Worm (Caenorhabditis elegans) whole organism, young adult: ENCODE data around the gene aly-3.
A peak's percentile ranks its signal among the peaks of the same experiment; 100 is the strongest.

Source experiments
- B0261.1 ChIP-seq: sonication (generic microtip); optimal IDR thresholded peaks from 2 replicates; lab custom pipeline; 2016; ENCODE audit warnings: mild to moderate bottlenecking, missing genetic modification characterization, moderate library complexity, missing compliant biosample characterization
- F57C9.4 ChIP-seq: sonication (generic microtip); optimal IDR thresholded peaks from 2 replicates; lab custom pipeline; 2017; ENCODE audit warnings: mild to moderate bottlenecking, missing genetic modification characterization, missing compliant biosample characterization
- ama-1 ChIP-seq, 3 experiments: fragments of 150-350 bp in 1 of 3; sonication (generic microtip) in 2 of 3; optimal IDR thresholded peaks; 2 replicates each; lab custom pipeline; 2014 to 2018; ENCODE audit warnings: missing biosample characterization in 2 of 3, missing genetic modification characterization in 2 of 3, missing genetic modification reagents in 2 of 3
- atf-7 ChIP-seq: sonication (generic microtip); optimal IDR thresholded peaks from 2 replicates; lab custom pipeline; 2017; ENCODE audit warnings: mild to moderate bottlenecking, missing genetic modification characterization, missing compliant biosample characterization
- ceh-58 ChIP-seq: fragments of 200-800 bp; sonication (Bioruptor generic); IDR thresholded peaks from 2 replicates; pipeline ENCODE4 v1.3.6; 2022; ENCODE audit warnings: missing genetic modification characterization, missing compliant biosample characterization
- madf-3 ChIP-seq: fragments of 200-800 bp; sonication (Bioruptor generic); IDR thresholded peaks from 2 replicates; pipeline ENCODE4 v1.3.6; 2022; ENCODE audit warnings: missing genetic modification reagents, missing genetic modification characterization, missing compliant biosample characterization
- mcd-1 ChIP-seq: fragments of 200-800 bp; sonication (Bioruptor generic); IDR thresholded peaks from 2 replicates; pipeline ENCODE4 v1.3.6; 2022; ENCODE audit warnings: missing genetic modification reagents, missing genetic modification characterization, missing compliant biosample characterization
- snpc-4 ChIP-seq, 5 experiments: fragments of 150-350 bp in 1 of 5; sonication (generic microtip) in 4 of 5; optimal IDR thresholded peaks; 2 replicates each; lab custom pipeline; 2014 to 2018; ENCODE audit warnings: missing genetic modification characterization in 5 of 5, missing biosample characterization in 3 of 5, antibody characterized with exemption in 2 of 5, mild to moderate bottlenecking in 2 of 5, missing compliant biosample characterization in 2 of 5, missing genotype in 2 of 5, moderate library complexity in 2 of 5, missing genetic modification reagents in 1 of 5
- unc-62 ChIP-seq: fragments of 150-350 bp; optimal IDR thresholded peaks from 2 replicates; lab custom pipeline; 2014; ENCODE audit warnings: missing biosample characterization, missing genetic modification reagents, missing genetic modification characterization

- TF ChIP-seq madf-3 (GFP tag; lab: Robert Waterston, UW) (no peak), mcd-1 (GFP tag; lab: Robert Waterston, UW) (no peak), F57C9.4 (no peak), atf-7 (tag; lab: Kevin White, UChicago) (no peak), B0261.1 (tag; lab: Kevin White, UChicago) (no peak), unc-62 (no peak), ceh-58 (no peak), snpc-4 (GFP tag; optimal IDR thresholded peaks at IDR 0.05; lab: Kevin White, UChicago) (peak; percentile 19), snpc-4 (tag; optimal IDR thresholded peaks at IDR 0.05; lab: Kevin White, UChicago) (peak in 2 of 4 experiments; percentile 44 to 69), ama-1 (optimal IDR thresholded peaks at IDR 0.05; lab: Kevin White, UChicago) (no peak), ama-1 (GFP tag; optimal IDR thresholded peaks at IDR 0.05; lab: Kevin White, UChicago) (no peak)
These were observed 8.4 kb downstream of the aly-3 start for ce11 chrIV:12131308-12132072.
